Fruit fly (Drosophila melanogaster): ENCODE measurements around the gene CG15385.

CG15385 gene

DNA sequence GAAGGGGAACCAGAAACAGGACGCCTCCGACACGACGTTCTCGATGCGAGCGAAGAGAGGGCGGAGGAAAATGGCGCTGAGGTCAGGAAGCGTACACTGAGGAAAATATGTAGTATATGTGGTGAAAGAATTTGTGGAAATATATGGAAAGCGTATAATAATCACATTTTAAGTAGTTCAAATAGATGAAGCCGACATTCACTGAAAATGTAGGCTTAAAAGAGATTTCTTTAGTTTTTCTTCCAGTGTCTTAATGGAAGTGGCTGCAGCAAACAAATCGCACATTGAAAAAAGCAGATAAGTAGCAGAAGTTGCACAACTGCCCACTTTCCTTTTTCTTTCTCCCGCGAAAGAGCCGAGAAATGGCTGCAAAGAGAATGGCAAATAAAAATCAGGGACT, 37.2 kb upstream of the CG15385 start (continued):
- TF ChIP-seq pan (optimal IDR thresholded peaks at IDR 0.05) (no peak), pan (GFP tag; optimal IDR thresholded peaks at IDR 0.05 in 1 of 2, IDR thresholded peaks at IDR 0.05 in 1 of 2) (peak in 1 of 2 experiments; percentile 36), Ets65A (GFP tag) (peak; percentile 93), CrebB (tag; optimal IDR thresholded peaks at IDR 0.05) (no peak), CG11723 (GFP tag; optimal IDR thresholded peaks at IDR 0.05) (no peak), CG4424 (GFP tag; optimal IDR thresholded peaks at IDR 0.05) (no peak), slbo (GFP tag; IDR thresholded peaks at IDR 0.05) (peak; percentile 27; the same call in 1 of the 2 replicates), Drgx (GFP tag; IDR thresholded peaks at IDR 0.05) (no peak), sens (GFP tag) (peak; percentile 70), stc (GFP tag; IDR thresholded peaks at IDR 0.05) (no peak), dysf (GFP tag; IDR thresholded peaks at IDR 0.05) (0 out of 3 replicates have a peak, but pooled peaks have one; percentile 31), Eip74EF (GFP tag; optimal IDR thresholded peaks at IDR 0.05) (no peak), gce (GFP tag; IDR thresholded peaks at IDR 0.05) (0 out of 3 replicates have a peak, but pooled peaks have one; percentile 7), pfk (GFP tag; optimal IDR thresholded peaks at IDR 0.05) (no peak), CG17328 (GFP tag; IDR thresholded peaks at IDR 0.05) (0 out of 2 replicates have a peak, but pooled peaks have one; percentile 39), Hr51 (GFP tag; optimal IDR thresholded peaks at IDR 0.05) (no peak), sna (GFP tag; IDR thresholded peaks at IDR 0.05; ENCODE audit: partially characterized antibody) (no peak), Sox102F (GFP tag; optimal IDR thresholded peaks at IDR 0.05) (peak; percentile 26), row (GFP tag; IDR thresholded peaks at IDR 0.05) (peak; percentile 32; the same call in 2 of the 3 replicates), ttk (GFP tag; IDR thresholded peaks at IDR 0.05) (0 out of 2 replicates have a peak, but pooled peaks have one; percentile 9), gem (tag; optimal IDR thresholded peaks at IDR 0.05) (peak; percentile 23), CG8478 (optimal IDR thresholded peaks at IDR 0.05) (no peak), Hmr (GFP tag; optimal IDR thresholded peaks at IDR 0.05) (peak; percentile 7), CG6689 (GFP tag; IDR thresholded peaks at IDR 0.05) (0 out of 2 replicates have a peak, but pooled peaks have one; percentile 27), CG4328 (GFP tag; optimal IDR thresholded peaks at IDR 0.05) (no peak)

DNA sequence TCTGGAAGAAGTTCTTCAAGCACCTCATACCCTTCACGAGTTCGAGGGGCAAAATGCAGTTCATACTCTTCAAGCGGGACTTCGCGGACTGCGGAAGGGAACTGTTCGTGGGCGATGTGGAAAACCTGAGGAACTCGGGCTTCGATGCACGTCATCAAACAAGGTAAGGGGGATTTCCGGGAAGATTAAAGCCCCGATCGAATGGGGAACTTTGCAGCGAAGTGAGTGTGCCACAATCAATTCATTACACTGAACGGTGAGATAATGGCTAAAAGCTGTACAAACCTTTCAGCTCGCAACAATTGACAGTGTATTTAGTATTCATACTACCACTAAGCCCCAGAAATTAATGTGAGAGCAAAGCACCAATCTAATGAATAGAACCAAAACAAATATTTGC, 30.4 kb upstream of the CG15385 start:
- no peak for TF ChIP-seq CG1024 (GFP tag; IDR thresholded peaks at IDR 0.05)
- no peak for TF ChIP-seq sens (GFP tag)
- TF ChIP-seq Jarid2 (GFP tag; optimal IDR thresholded peaks at IDR 0.05), result no peak
- TF ChIP-seq CG2875 (GFP tag; optimal IDR thresholded peaks at IDR 0.05), result no peak
- TF ChIP-seq HmgD (GFP tag; optimal IDR thresholded peaks at IDR 0.05), result no peak
- TF ChIP-seq CG9437 (GFP tag; optimal IDR thresholded peaks at IDR 0.05), result no peak
- TF ChIP-seq Ravus (GFP tag; IDR thresholded peaks at IDR 0.05), result no peak
- TF ChIP-seq unpg (GFP tag; optimal IDR thresholded peaks at IDR 0.05), result no peak
- TF ChIP-seq CG7963 (GFP tag; IDR thresholded peaks at IDR 0.05; ENCODE audit: partially characterized antibody), result no peak
- TF ChIP-seq dmrt99B (tag; optimal IDR thresholded peaks at IDR 0.05), result no peak
- TF ChIP-seq CG32532 (GFP tag; IDR thresholded peaks at IDR 0.05), result no peak
- TF ChIP-seq Hmx (GFP tag; optimal IDR thresholded peaks at IDR 0.05), result no peak
- TF ChIP-seq B-H1 (GFP tag; IDR thresholded peaks at IDR 0.05), result no peak

DNA sequence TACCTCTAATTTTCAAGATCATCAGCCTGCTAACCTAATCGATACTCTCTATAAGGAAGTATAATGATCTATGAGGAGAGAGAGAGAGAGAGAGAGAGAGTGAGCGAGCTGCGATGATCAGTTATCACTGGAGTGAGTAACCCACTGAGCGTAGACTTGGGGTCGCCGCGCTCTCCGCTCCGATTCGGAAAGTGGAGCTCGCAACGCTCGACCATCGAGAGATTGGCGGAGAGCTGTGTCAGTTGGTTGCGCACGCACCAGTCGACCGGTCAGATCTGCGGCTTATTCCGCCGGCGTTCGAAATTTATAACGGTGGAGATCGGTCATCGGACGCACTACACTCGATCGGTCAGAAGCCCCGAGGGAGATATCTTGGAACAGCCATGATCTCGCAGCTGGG, 29.8 kb upstream of the CG15385 start, which contains the start of gene CG4267:
CG4267 (plus strand) TSS at position 240 of the 400 bp plus-strand sequence.
- TF ChIP-seq sisA (GFP tag; IDR thresholded peaks at IDR 0.05) (no peak), Trl (optimal IDR thresholded peaks at IDR 0.05) (peak; percentile 90 to 93), Trl (GFP tag; optimal IDR thresholded peaks at IDR 0.05) (no peak), cad (GFP tag; optimal IDR thresholded peaks at IDR 0.05) (no peak), Bdp1 (GFP tag; optimal IDR thresholded peaks at IDR 0.05) (no peak), CG10321 (GFP tag; IDR thresholded peaks at IDR 0.05) (no peak), btn (GFP tag; optimal IDR thresholded peaks at IDR 0.05) (no peak), zfh1 (GFP tag; IDR thresholded peaks at IDR 0.05) (0 out of 3 replicates have a peak, but pooled peaks have one; percentile 43), Hr51 (GFP tag; optimal IDR thresholded peaks at IDR 0.05) (no peak), CG34224 (GFP tag; IDR thresholded peaks at IDR 0.05; ENCODE audit: partially characterized antibody) (peak; percentile 68), CG11456 (GFP tag; IDR thresholded peaks at IDR 0.05) (0 out of 3 replicates have a peak, but pooled peaks have one; percentile 35), CG13287 (GFP tag; IDR thresholded peaks at IDR 0.05; ENCODE audit: partially characterized antibody) (peak; percentile 50), CG18011 (GFP tag; optimal IDR thresholded peaks at IDR 0.05) (no peak), CG14710 (tag; optimal IDR thresholded peaks at IDR 0.05) (no peak), slbo (GFP tag; IDR thresholded peaks at IDR 0.05) (0 out of 2 replicates have a peak, but pooled peaks have one; percentile 24), Hmr (GFP tag; optimal IDR thresholded peaks at IDR 0.05) (no peak), CG14860 (GFP tag; IDR thresholded peaks at IDR 0.05; ENCODE audit: partially characterized antibody) (no peak)
